Worm (Caenorhabditis elegans): Measurements from ENCODE around the gene R02F2.1.
A peak's percentile ranks its signal among the peaks of the same experiment; 100 is the strongest.

DNA sequence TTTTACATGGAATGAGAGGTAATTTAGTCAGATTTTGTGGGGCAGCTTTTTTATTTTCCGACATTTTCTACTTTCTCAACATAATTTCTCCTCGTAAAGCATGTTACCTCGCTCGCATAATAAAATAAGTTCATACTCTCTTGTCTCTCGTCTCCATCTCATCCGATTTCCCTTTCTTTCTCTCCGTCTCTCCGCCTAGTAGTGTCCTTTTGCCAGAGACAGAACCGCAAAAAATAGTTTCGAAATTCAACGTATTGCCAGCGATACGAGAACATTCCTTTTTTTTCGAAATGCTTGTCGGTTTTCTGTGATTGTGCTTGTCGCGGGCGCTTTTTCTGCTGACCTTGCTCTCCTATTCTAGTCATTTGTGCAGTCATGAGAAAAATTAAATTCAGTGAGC is 2.5 kb downstream of the R02F2.1 start:
- TF ChIP-seq unc-62 (GFP tag; optimal IDR thresholded peaks at IDR 0.05 in 1 of 2) (no peak), unc-62 (tag; optimal IDR thresholded peaks at IDR 0.05) (no peak), lin-39 (tag; optimal IDR thresholded peaks at IDR 0.05) (no peak), mep-1 (tag; optimal IDR thresholded peaks at IDR 0.05) (peak; percentile 20), nhr-25 (tag; optimal IDR thresholded peaks at IDR 0.05; ENCODE audit: borderline replicate concordance, insufficient read depth) (peak; percentile 56), zfp-2 (tag; optimal IDR thresholded peaks at IDR 0.05) (no peak), unc-39 (tag; optimal IDR thresholded peaks at IDR 0.05) (no peak), nhr-28 (tag; optimal IDR thresholded peaks at IDR 0.05) (peak; percentile 43), egl-27 (tag; optimal IDR thresholded peaks at IDR 0.05) (no peak), ceh-44 (GFP tag; IDR thresholded peaks at IDR 0.05) (no peak), nhr-237 (tag; optimal IDR thresholded peaks at IDR 0.05) (no peak), nhr-6 (tag; optimal IDR thresholded peaks at IDR 0.05) (peak; percentile 35), fos-1 (tag; optimal IDR thresholded peaks at IDR 0.05) (no peak), ces-1 (GFP tag; optimal IDR thresholded peaks at IDR 0.05) (peak; percentile 43)
